Fruit fly (Drosophila melanogaster): ENCODE data around the gene CG42302.

The CG42302 gene

dm6 chrX:18725572-18725971 lies at the start of gene CG42302:
Gene CG42302, minus strand, starts transcription at chrX:18725672.
- TF ChIP-seq CG17801 (GFP tag; optimal IDR thresholded peaks at IDR 0.05; ENCODE audit: partially characterized antibody) = no peak

- peak; percentile 6 for TF ChIP-seq CG17801 (GFP tag; optimal IDR thresholded peaks at IDR 0.05; ENCODE audit: partially characterized antibody)
These were observed 49.4 kb upstream of the CG42302 start, which contains the start of gene CG6891 for dm6 chrX:18774818-18775343. Gene CG6891, plus strand, starts transcription at chrX:18775228.

DNA sequence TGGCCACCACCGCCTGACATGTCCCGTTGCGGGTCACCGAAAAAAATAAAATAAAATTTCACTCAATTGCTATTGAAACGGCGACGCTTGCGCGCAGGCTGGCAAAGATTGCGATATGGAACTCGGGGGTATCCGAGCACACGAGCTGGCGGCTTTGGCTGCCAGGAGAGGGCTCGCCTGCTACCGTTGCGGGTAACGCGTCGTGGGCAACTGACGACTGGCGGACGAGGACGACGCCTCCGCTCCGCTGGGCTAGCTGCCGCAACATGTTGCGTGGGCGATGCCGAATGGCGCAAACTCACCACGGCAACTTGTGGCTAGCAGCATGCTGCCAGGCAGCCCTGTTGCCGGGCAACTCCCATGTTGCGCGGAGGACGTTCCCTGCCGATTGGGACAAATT lies 48.3 kb upstream of the CG42302 start, which contains the start of gene CCKLR-17D3:
CCKLR-17D3 (minus strand) TSS at position 211 of the 400 bp plus-strand sequence.
- no peak for TF ChIP-seq CG17801 (GFP tag; optimal IDR thresholded peaks at IDR 0.05; ENCODE audit: partially characterized antibody)

- TF ChIP-seq CG17801 (GFP tag; optimal IDR thresholded peaks at IDR 0.05; ENCODE audit: partially characterized antibody) = no peak
These were observed 46.5 kb upstream of the CG42302 start for dm6 chrX:18771995-18772394.

DNA sequence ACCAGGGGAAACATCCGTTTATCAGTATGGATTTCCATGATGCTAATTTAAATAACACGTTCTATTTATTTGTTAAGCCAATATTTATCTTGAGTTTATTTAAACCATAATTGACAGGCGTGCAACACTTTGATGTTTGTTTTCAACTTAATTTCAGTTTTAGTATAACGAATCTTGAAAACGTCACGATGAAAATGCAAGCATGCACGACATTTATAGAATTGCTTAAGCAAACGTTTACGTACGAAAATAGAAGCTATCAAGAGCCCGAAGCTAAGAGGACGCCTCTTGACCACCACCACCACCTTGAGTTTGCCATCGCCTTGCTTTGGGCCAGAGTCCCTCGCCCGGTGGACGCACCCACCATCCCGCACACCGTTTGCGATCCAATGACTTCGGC lies 45.9 kb upstream of the CG42302 start:
- no peak for TF ChIP-seq CG17801 (GFP tag; optimal IDR thresholded peaks at IDR 0.05; ENCODE audit: partially characterized antibody)

dm6 chrX:18748206-18748605 lies 22.7 kb upstream of the CG42302 start, which contains the start of gene CG12609:
Gene CG12609, minus strand, starts transcription at chrX:18748306.
- TF ChIP-seq CG17801 (GFP tag; optimal IDR thresholded peaks at IDR 0.05; ENCODE audit: partially characterized antibody) = no peak

DNA sequence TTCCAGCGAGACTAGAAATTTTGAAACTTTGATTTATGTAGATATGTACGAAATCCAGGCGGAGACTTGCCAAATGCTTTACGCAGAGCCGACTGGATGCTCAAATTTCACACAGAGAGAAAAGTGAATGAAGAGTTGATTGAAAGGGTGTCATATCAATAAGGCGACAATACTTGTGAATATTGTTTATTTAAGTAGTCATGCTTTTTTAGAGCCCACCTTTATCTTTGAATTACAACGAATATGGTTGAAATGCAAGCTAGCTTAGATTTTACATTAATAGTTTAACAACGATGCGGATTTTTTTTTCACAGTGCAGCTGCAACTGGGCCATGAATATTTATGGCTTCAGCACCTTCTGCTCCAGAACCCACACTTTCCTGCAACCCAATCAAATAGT lies 14.3 kb upstream of the CG42302 start, which contains the start of gene CG6873:
CG6873 (minus strand) TSS at position 101 of the 400 bp plus-strand sequence.
- no peak for TF ChIP-seq CG17801 (GFP tag; optimal IDR thresholded peaks at IDR 0.05; ENCODE audit: partially characterized antibody)

DNA sequence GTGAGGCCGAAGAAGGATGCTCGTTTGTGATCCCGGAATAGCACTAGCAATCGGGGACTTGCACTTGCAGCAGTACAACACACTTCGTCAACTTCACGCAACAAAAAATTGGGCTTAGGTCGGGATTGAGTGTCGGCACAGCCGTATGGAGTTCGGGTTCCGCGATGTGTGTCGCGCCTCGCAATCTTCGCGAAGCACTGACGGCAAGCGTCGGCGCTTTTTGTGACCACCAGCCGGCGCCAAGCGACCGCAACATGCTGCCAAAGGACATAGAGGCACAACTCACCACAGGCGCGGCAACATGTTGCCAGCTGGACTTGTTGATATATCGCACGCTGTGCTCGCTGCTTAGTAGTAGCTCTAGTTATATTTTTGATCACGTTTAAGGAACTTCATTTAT lies 798 bp upstream of the CG42302 start, which contains the start of gene CCKLR-17D1:
CCKLR-17D1 (minus strand) TSS at position 303 of the 400 bp plus-strand sequence.
- TF ChIP-seq CG17801 (GFP tag; optimal IDR thresholded peaks at IDR 0.05; ENCODE audit: partially characterized antibody) = no peak

DNA sequence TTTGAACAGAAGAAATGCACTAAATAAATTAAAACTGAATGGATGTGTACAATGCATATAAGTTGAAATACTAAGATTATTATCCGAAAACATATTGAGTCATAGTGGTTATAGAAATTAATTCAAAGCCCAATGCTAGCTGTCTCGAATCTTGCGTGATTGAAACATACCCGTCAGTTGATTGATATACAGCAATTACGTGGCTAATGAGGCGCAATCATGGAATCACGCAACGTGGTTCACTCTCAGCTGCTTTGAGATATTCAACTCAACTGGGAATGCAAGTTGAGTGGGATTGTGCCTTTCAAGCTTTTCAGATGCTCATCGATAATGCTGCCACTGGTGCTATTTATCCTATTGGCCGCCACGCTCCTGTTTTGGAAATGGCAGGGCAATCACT lies 15.9 kb downstream of the CG42302 start, which contains the start of gene Cyp308a1:
Cyp308a1 (plus strand) TSS at position 301 of the 400 bp plus-strand sequence.
- no peak for TF ChIP-seq CG17801 (GFP tag; optimal IDR thresholded peaks at IDR 0.05; ENCODE audit: partially characterized antibody)

DNA sequence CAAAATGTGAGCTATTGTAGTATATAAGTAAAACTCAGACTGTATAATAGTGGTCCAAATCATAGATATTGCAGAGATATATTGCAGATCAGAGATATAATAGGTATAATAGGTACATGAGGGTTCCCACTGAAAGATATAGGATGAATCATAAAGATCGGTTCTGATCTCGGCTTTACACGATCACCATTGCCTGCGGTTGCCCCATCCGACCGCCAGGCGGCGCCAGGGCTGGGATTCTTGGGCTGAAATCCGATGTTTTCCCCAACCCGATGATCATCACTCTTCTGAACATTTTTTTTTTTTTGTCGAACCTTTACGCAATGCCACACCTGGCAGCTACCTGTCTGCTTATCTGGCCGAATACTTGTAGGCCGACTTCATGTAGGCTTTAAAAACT lies 21.6 kb downstream of the CG42302 start:
- no peak for TF ChIP-seq CG17801 (GFP tag; optimal IDR thresholded peaks at IDR 0.05; ENCODE audit: partially characterized antibody)

DNA sequence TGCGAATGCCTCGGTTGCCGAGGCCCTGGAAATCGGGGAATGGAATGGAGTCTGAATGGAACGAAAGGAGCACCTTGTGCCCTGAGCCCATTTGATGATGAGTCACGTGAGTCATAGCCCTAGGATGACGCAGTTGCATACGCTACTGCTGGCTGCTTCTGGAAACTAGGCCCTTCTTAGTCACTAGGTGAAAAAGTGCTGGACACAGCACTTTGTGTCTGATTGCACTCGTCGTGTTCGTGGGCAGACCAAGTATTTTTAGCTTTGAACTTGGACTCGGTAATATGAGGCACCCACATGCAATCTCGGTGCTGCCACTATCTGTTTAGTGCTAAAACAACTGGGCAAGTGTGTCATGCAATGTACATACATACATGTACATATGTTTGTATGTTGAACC lies 23.2 kb downstream of the CG42302 start:
- TF ChIP-seq CG17801 (GFP tag; optimal IDR thresholded peaks at IDR 0.05; ENCODE audit: partially characterized antibody) = no peak

DNA sequence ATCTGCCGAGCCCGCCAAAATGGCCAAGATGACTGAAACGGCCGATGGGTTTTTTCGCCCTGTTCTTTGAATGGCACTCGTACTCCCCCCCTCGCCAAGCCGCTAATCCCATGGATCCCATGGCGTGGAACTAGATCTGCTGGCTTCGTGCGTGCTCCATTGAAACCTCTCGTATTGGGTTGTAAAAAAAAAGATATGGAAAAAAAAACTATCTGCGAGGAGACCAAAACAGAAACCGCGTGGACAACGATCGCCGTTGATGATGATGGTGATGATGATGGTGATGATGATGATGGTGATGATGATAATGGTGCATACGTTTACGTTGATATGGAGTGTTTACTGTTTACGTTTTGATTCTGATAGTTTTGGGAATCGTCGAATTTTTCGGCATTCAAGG lies 23.7 kb downstream of the CG42302 start:
- no peak for TF ChIP-seq CG17801 (GFP tag; optimal IDR thresholded peaks at IDR 0.05; ENCODE audit: partially characterized antibody)

DNA sequence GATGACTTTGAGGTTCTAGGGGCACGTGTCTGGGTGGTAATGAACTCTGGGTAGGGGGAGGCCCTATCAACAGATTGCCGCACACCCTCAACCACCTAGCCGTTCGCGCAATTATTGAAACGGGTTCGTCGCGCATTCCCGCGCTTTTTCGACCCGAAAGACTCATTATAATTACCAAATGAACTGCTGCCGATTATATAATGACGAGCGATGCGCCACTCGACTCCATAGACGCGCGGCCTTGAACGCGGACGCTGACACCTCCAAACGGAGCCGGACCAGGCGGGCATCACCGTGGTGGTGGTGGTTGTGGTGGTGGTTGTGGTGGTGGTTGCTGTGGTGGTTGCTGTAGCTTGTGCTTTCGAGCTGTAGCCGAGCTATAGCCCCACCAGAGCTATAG lies 24.9 kb downstream of the CG42302 start:
- TF ChIP-seq CG17801 (GFP tag; optimal IDR thresholded peaks at IDR 0.05; ENCODE audit: partially characterized antibody) = no peak

dm6 chrX:18699268-18700140 lies 26.0 kb downstream of the CG42302 start:
- TF ChIP-seq CG17801 (GFP tag; optimal IDR thresholded peaks at IDR 0.05; ENCODE audit: partially characterized antibody) = no peak

- TF ChIP-seq CG17801 (GFP tag; optimal IDR thresholded peaks at IDR 0.05; ENCODE audit: partially characterized antibody) = no peak
These were observed 29.9 kb downstream of the CG42302 start for dm6 chrX:18695603-18696002.

- TF ChIP-seq CG17801 (GFP tag; optimal IDR thresholded peaks at IDR 0.05; ENCODE audit: partially characterized antibody) = no peak
These were observed 32.4 kb downstream of the CG42302 start, which contains the start of gene Cyp18a1 for dm6 chrX:18692948-18693502. Gene Cyp18a1, minus strand, starts transcription at chrX:18693042.
